Worm (Caenorhabditis elegans) whole organism, young adult: ENCODE data around the gene nas-28.
A peak's percentile ranks its signal among the peaks of the same experiment; 100 is the strongest.

ENCODE experiments used
- B0019.2 ChIP-seq: fragments of 200-800 bp; sonication (Bioruptor generic); conservative IDR thresholded peaks from 2 replicates; pipeline ENCODE4 v1.3.6; 2022; ENCODE audit warnings: missing genetic modification reagents, missing genetic modification characterization, missing compliant biosample characterization
- B0035.1 ChIP-seq: sonication (generic microtip); optimal IDR thresholded peaks from 2 replicates; lab custom pipeline; 2016; ENCODE audit warnings: missing genetic modification characterization, mild to moderate bottlenecking, missing compliant biosample characterization, missing genotype, missing genetic modification reagents
- C06A6.2 ChIP-seq: fragments of 200-800 bp; sonication (Bioruptor generic); conservative IDR thresholded peaks from 2 replicates; pipeline ENCODE4 v1.3.6; 2022; ENCODE audit warnings: missing genetic modification characterization, missing compliant biosample characterization
- D2030.7 ChIP-seq: fragments of 200-800 bp; sonication (Bioruptor generic); IDR thresholded peaks from 2 replicates; pipeline ENCODE4 v1.3.6; 2022; ENCODE audit warnings: missing genetic modification reagents, missing genetic modification characterization, missing compliant biosample characterization
- F33H1.4 ChIP-seq: fragments of 200-800 bp; sonication (Bioruptor generic); IDR thresholded peaks from 2 replicates; pipeline ENCODE4 v1.3.6; 2022; ENCODE audit warnings: missing genetic modification reagents, missing genetic modification characterization, missing compliant biosample characterization
- F52B5.7 ChIP-seq: sonication (generic microtip); optimal IDR thresholded peaks from 2 replicates; lab custom pipeline; 2016; ENCODE audit warnings: mild to moderate bottlenecking, missing genetic modification characterization, missing compliant biosample characterization
- F57C9.4 ChIP-seq: sonication (generic microtip); optimal IDR thresholded peaks from 2 replicates; lab custom pipeline; 2017; ENCODE audit warnings: mild to moderate bottlenecking, missing genetic modification characterization, missing compliant biosample characterization
- K11D2.4 ChIP-seq: fragments of 200-800 bp; sonication (Bioruptor generic); IDR thresholded peaks from 2 replicates; pipeline ENCODE4 v1.3.6; 2022; ENCODE audit warnings: missing genetic modification reagents, missing genetic modification characterization, missing compliant biosample characterization
- K12H6.12 ChIP-seq: fragments of 200-800 bp; sonication (Bioruptor generic); optimal IDR thresholded peaks from 2 replicates; lab custom pipeline; 2018; ENCODE audit warnings: mild to moderate bottlenecking, missing genetic modification characterization, missing compliant biosample characterization
- Y79H2A.3 ChIP-seq: fragments of 200-800 bp; sonication (Bioruptor generic); conservative IDR thresholded peaks from 2 replicates; pipeline ENCODE4 v1.3.6; 2022; ENCODE audit warnings: missing genetic modification reagents, missing genetic modification characterization, missing compliant biosample characterization
- athp-1 ChIP-seq: sonication (generic microtip); optimal IDR thresholded peaks from 2 replicates; lab custom pipeline; 2017; ENCODE audit warnings: mild to moderate bottlenecking, missing genetic modification characterization, missing compliant biosample characterization
- attf-5 ChIP-seq: fragments of 200-800 bp; sonication (Bioruptor generic); optimal IDR thresholded peaks from 2 replicates; lab custom pipeline; 2018; ENCODE audit warnings: mild to moderate bottlenecking, missing genetic modification characterization, missing compliant biosample characterization
- ceh-100 ChIP-seq: fragments of 200-800 bp; sonication (Bioruptor generic); IDR thresholded peaks from 2 replicates; pipeline ENCODE4 v1.3.6; 2022; ENCODE audit warnings: missing genetic modification reagents, missing genetic modification characterization, missing compliant biosample characterization
- die-1 ChIP-seq: sonication (generic microtip); optimal IDR thresholded peaks from 2 replicates; lab custom pipeline; 2016; ENCODE audit warnings: missing genotype, mild to moderate bottlenecking, missing genetic modification characterization, missing compliant biosample characterization
- dox-1 ChIP-seq: fragments of 200-800 bp; sonication (Bioruptor generic); IDR thresholded peaks from 2 replicates; pipeline ENCODE4 v1.3.6; 2022; ENCODE audit warnings: missing genetic modification reagents, missing genetic modification characterization, missing compliant biosample characterization
- egrh-3 ChIP-seq: fragments of 200-800 bp; sonication (Bioruptor generic); IDR thresholded peaks from 2 replicates; pipeline ENCODE4 v1.3.6; 2022; ENCODE audit warnings: missing genetic modification reagents, missing genetic modification characterization, missing compliant biosample characterization
- ekl-4 ChIP-seq: fragments of 200-800 bp; sonication (Bioruptor generic); IDR thresholded peaks from 2 replicates; pipeline ENCODE4 v1.3.6; 2022; ENCODE audit warnings: missing genetic modification reagents, missing genetic modification characterization, missing compliant biosample characterization
- him-1 ChIP-seq: sonication (generic microtip); optimal IDR thresholded peaks from 2 replicates; lab custom pipeline; 2016; ENCODE audit warnings: missing genotype, missing genetic modification reagents, missing genetic modification characterization, missing compliant biosample characterization
- hmg-1.2 ChIP-seq: fragments of 200-800 bp; sonication (Bioruptor generic); IDR thresholded peaks from 2 replicates; pipeline ENCODE4 v1.3.6; 2022; ENCODE audit warnings: missing genetic modification reagents, missing genetic modification characterization, missing compliant biosample characterization
- hmg-20 ChIP-seq: fragments of 200-800 bp; sonication (Bioruptor generic); IDR thresholded peaks from 2 replicates; pipeline ENCODE4 v1.3.6; 2022; ENCODE audit warnings: missing genetic modification reagents, missing genetic modification characterization, missing compliant biosample characterization
- lsl-1 ChIP-seq: fragments of 200-800 bp; sonication (Bioruptor generic); optimal IDR thresholded peaks from 2 replicates; lab custom pipeline; 2018; ENCODE audit warnings: mild to moderate bottlenecking, missing genetic modification characterization, moderate library complexity, missing compliant biosample characterization
- madf-6 ChIP-seq: fragments of 200-800 bp; sonication (Bioruptor generic); IDR thresholded peaks from 2 replicates; pipeline ENCODE4 v1.3.6; 2022; ENCODE audit warnings: missing genetic modification reagents, missing genetic modification characterization, missing compliant biosample characterization
- madf-8 ChIP-seq: fragments of 200-800 bp; sonication (Bioruptor generic); conservative IDR thresholded peaks from 2 replicates; pipeline ENCODE4 v1.3.6; 2022; ENCODE audit warnings: missing genetic modification reagents, missing genetic modification characterization, missing compliant biosample characterization
- mcd-1 ChIP-seq: fragments of 200-800 bp; sonication (Bioruptor generic); IDR thresholded peaks from 2 replicates; pipeline ENCODE4 v1.3.6; 2022; ENCODE audit warnings: missing genetic modification reagents, missing genetic modification characterization, missing compliant biosample characterization
- mes-4 ChIP-seq: sonication (generic microtip); optimal IDR thresholded peaks from 2 replicates; lab custom pipeline; 2016; ENCODE audit warnings: missing genotype, missing genetic modification characterization, missing compliant biosample characterization
- mxl-1 ChIP-seq: sonication (generic microtip); optimal IDR thresholded peaks from 2 replicates; lab custom pipeline; 2016; ENCODE audit warnings: missing genetic modification characterization, missing compliant biosample characterization
- nhr-80 ChIP-seq: sonication (generic microtip); optimal IDR thresholded peaks from 2 replicates; lab custom pipeline; 2016; ENCODE audit warnings: missing genetic modification characterization, missing compliant biosample characterization
- pbrm-1 ChIP-seq: fragments of 200-800 bp; sonication (Bioruptor generic); IDR thresholded peaks from 2 replicates; pipeline ENCODE4 v1.3.6; 2022; ENCODE audit warnings: missing genetic modification reagents, missing genetic modification characterization, missing compliant biosample characterization
- rcor-1 ChIP-seq: fragments of 200-800 bp; sonication (Bioruptor generic); IDR thresholded peaks from 2 replicates; pipeline ENCODE4 v1.3.6; 2022; ENCODE audit warnings: missing genetic modification reagents, missing genetic modification characterization, missing compliant biosample characterization
- rec-8 ChIP-seq, 2 experiments: sonication (generic microtip); optimal IDR thresholded peaks; 2 replicates each; lab custom pipeline; 2016; ENCODE audit warnings: mild to moderate bottlenecking in 2 of 2, missing genetic modification characterization in 2 of 2, missing genetic modification reagents in 2 of 2, missing genotype in 2 of 2, missing biosample characterization in 1 of 2, missing compliant biosample characterization in 1 of 2, moderate library complexity in 1 of 2
- repo-1 ChIP-seq: sonication (generic microtip); optimal IDR thresholded peaks from 2 replicates; lab custom pipeline; 2017; ENCODE audit warnings: mild to moderate bottlenecking, missing genetic modification characterization, missing compliant biosample characterization
- snpc-1.1 ChIP-seq: sonication (generic microtip); optimal IDR thresholded peaks from 2 replicates; lab custom pipeline; 2017; ENCODE audit warnings: missing genetic modification characterization, mild to moderate bottlenecking, missing compliant biosample characterization, antibody characterized with exemption, moderate library complexity, missing genotype, missing genetic modification reagents; ENCODE audit not compliant: insufficient read depth
- snpc-3.4 ChIP-seq: sonication (generic microtip); optimal IDR thresholded peaks from 2 replicates; lab custom pipeline; 2017; ENCODE audit warnings: missing genetic modification characterization, mild to moderate bottlenecking, missing compliant biosample characterization, antibody characterized with exemption, moderate library complexity, missing genotype, missing genetic modification reagents
- somi-1 ChIP-seq: fragments of 200-800 bp; sonication (Bioruptor generic); optimal IDR thresholded peaks from 2 replicates; lab custom pipeline; 2018; ENCODE audit warnings: mild to moderate bottlenecking, missing genetic modification characterization, missing compliant biosample characterization
- xnd-1 ChIP-seq: sonication (generic microtip); optimal IDR thresholded peaks from 2 replicates; lab custom pipeline; 2016; ENCODE audit warnings: missing genotype, missing genetic modification reagents, missing genetic modification characterization, missing compliant biosample characterization
- zfh-2 ChIP-seq: fragments of 200-800 bp; sonication (Bioruptor generic); conservative IDR thresholded peaks from 2 replicates; pipeline ENCODE4 v1.3.6; 2022; ENCODE audit warnings: missing genetic modification reagents, missing genetic modification characterization, missing compliant biosample characterization
- ztf-22 ChIP-seq: fragments of 200-800 bp; sonication (Bioruptor generic); optimal IDR thresholded peaks from 2 replicates; lab custom pipeline; 2018; ENCODE audit warnings: mild to moderate bottlenecking, missing genetic modification characterization, moderate library complexity, missing compliant biosample characterization

The nas-28 gene

ce11 chrIII:6141532-6141931 lies 41.5 kb downstream of the nas-28 start:
- TF ChIP-seq mcd-1 (GFP tag; lab: Robert Waterston, UW) (0 out of 2 replicates have a peak, but pooled peaks have one; percentile 16), egrh-3 (GFP tag; lab: Robert Waterston, UW) (0 out of 2 replicates have a peak, but pooled peaks have one; percentile 14), die-1 (tag; lab: Kevin White, UChicago) (no peak), hmg-1.2 (GFP tag; lab: Robert Waterston, UW) (no peak), ztf-22 (no peak), pbrm-1 (GFP tag; lab: Robert Waterston, UW) (0 out of 2 replicates have a peak, but pooled peaks have one; percentile 39), mxl-1 (tag; lab: Kevin White, UChicago) (no peak), hmg-20 (GFP tag; lab: Robert Waterston, UW) (no peak), ekl-4 (0 out of 2 replicates have a peak, but pooled peaks have one; percentile 30), B0019.2 (GFP tag; lab: Robert Waterston, UW) (0 out of 2 replicates have a peak, but pooled peaks have one; percentile 26), Y79H2A.3 (GFP tag; lab: Robert Waterston, UW) (no peak), B0035.1 (tag; lab: Kevin White, UChicago) (no peak)

ce11 chrIII:6140818-6141217 lies 42.2 kb downstream of the nas-28 start:
- TF ChIP-seq snpc-3.4 (tag; lab: Kevin White, UChicago) (peak; percentile 47), dox-1 (GFP tag; lab: Robert Waterston, UW) (no peak), D2030.7 (GFP tag; lab: Robert Waterston, UW) (peak; percentile 52; the same call in 1 of the 2 replicates), F33H1.4 (GFP tag; lab: Robert Waterston, UW) (peak; percentile 32; the same call in 1 of the 2 replicates), madf-6 (GFP tag; lab: Robert Waterston, UW) (peak; percentile 73), snpc-1.1 (no peak), hmg-1.2 (GFP tag; lab: Robert Waterston, UW) (0 out of 2 replicates have a peak, but pooled peaks have one; percentile 11), lsl-1 (GFP tag; lab: Kevin White, UChicago) (peak; percentile 91), madf-8 (GFP tag; lab: Robert Waterston, UW) (peak; percentile 24; the same call in 1 of the 2 replicates), athp-1 (tag; lab: Kevin White, UChicago) (peak; percentile 92), xnd-1 (tag; lab: Kevin White, UChicago) (peak; percentile 83), him-1 (peak; percentile 29), somi-1 (GFP tag; lab: Kevin White, UChicago) (no peak), F57C9.4 (no peak)

ce11 chrIII:6139932-6140612 lies 42.9 kb downstream of the nas-28 start:
- TF ChIP-seq hmg-1.2 (GFP tag; lab: Robert Waterston, UW) (peak; percentile 38; the same call in 1 of the 2 replicates), attf-5 (no peak), K12H6.12 (peak; percentile 51), mes-4 (tag; lab: Kevin White, UChicago) (no peak), zfh-2 (GFP tag; lab: Robert Waterston, UW) (peak; percentile 44; the same call in 1 of the 2 replicates), repo-1 (no peak), K11D2.4 (GFP tag; lab: Robert Waterston, UW) (no peak), nhr-80 (tag; lab: Kevin White, UChicago) (peak; percentile 36)

- TF ChIP-seq F52B5.7 (tag; lab: Kevin White, UChicago) = no peak
- TF ChIP-seq ceh-100 (GFP tag; lab: Robert Waterston, UW) = no peak
- no peak for TF ChIP-seq rcor-1 (GFP tag; lab: Robert Waterston, UW)
- TF ChIP-seq C06A6.2 (GFP tag; lab: Robert Waterston, UW) = no peak
- TF ChIP-seq rec-8 (tag; optimal IDR thresholded peaks at IDR 0.05; lab: Kevin White, UChicago) = no peak
- peak; percentile 20; the same call in 1 of the 2 replicates for TF ChIP-seq zfh-2 (GFP tag; lab: Robert Waterston, UW)
- TF ChIP-seq, all 124 proteins: peak for 1
These were observed 43.7 kb downstream of the nas-28 start for ce11 chrIII:6139328-6139727.
